Fruit fly (Drosophila melanogaster): Measurements from ENCODE around the gene CG33271.

DNA sequence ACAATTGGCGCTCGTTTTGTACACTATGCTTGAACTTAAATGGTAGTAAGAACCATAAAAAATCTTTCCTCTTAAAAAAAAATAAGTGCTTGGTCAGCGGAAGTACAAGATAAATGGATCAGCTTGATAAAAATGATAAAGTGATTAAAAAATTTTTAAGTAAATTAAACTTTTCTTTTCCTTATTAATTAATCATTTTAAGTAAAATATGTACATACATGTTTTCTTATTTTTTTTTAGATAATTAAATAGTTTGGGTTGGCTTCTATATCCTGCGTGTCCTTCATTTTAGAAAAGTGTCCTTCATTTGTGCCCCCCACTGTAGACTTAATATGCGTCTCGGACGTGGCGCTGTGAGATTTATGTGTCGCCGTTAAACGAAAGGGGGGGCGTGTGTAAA lies 20.7 kb downstream of the CG33271 start:
- TF ChIP-seq h (optimal IDR thresholded peaks at IDR 0.05) = no peak
- no peak for TF ChIP-seq CG34224 (GFP tag; IDR thresholded peaks at IDR 0.05; ENCODE audit: partially characterized antibody)
- no peak for TF ChIP-seq pros (GFP tag; optimal IDR thresholded peaks at IDR 0.05)
- no peak for TF ChIP-seq Hr78 (GFP tag; optimal IDR thresholded peaks at IDR 0.05)
- no peak for TF ChIP-seq gce (GFP tag; IDR thresholded peaks at IDR 0.05)
- TF ChIP-seq NK7.1 (GFP tag; optimal IDR thresholded peaks at IDR 0.05) = no peak
- TF ChIP-seq sug (tag; optimal IDR thresholded peaks at IDR 0.05) = no peak
- TF ChIP-seq CG6854 (GFP tag; optimal IDR thresholded peaks at IDR 0.05) = no peak
- TF ChIP-seq Dfd (GFP tag; optimal IDR thresholded peaks at IDR 0.05) = no peak

All from whole organism, embryonic.